Fruit fly (Drosophila melanogaster): Measurements from ENCODE around the gene IFT46.
A peak's percentile ranks its signal among the peaks of the same experiment; 100 is the strongest.

DNA sequence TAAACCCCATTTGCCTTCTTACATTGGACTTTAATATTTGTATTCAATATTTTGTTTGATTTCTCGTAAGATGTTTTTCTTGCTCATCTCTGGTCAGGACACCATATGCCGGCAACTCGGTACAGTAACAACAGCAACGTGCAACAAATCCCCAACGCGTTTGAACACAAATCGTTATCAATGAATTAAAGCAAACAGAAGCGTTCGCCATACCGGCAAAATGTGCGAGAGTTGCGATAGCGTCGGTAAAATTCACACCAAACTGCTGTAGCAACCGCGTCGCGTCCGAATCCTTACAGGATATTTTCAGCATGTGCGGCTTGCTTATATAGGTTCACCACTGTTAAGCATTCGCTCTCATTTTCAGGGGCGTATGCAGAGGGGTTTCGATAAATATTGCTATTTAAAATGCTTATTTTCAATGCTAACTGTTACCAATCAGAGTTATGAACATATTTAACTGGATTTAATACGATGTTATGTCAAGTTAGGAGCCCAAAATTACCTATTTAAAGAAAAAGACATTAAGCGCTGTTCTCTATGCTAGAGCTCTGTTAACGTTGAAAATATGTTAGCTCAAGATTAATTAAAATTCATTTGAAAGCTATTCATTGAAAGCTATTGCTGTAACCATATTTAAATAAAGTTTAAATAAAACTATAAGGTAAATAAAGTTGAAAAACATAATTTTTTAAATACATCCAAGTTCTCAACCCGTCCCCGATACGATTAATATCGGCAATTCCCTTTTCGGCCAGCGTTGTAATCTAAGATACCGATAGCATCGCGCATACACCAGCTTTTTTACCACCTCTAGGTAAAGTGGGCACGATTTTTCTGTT, 25.6 kb downstream of the IFT46 start, which contains the start of the genes Pde11 and CG15160:
- TF ChIP-seq stc (GFP tag; IDR thresholded peaks at IDR 0.05) (peak; percentile 15; the same call in 1 of the 2 replicates), sc (optimal IDR thresholded peaks at IDR 0.05) (no peak), sc (GFP tag; optimal IDR thresholded peaks at IDR 0.05) (no peak), sens-2 (GFP tag; IDR thresholded peaks at IDR 0.05) (no peak), bab2 (GFP tag; optimal IDR thresholded peaks at IDR 0.05) (no peak), Meics (GFP tag; optimal IDR thresholded peaks at IDR 0.05) (peak; percentile 29), knrl (GFP tag; IDR thresholded peaks at IDR 0.05; ENCODE audit: partially characterized antibody) (peak; percentile 100), fru (optimal IDR thresholded peaks at IDR 0.05) (no peak), CG9932 (GFP tag; IDR thresholded peaks at IDR 0.05) (no peak; the same call in 1 of the 2 replicates), nom (GFP tag; optimal IDR thresholded peaks at IDR 0.05) (no peak), CG6272 (GFP tag; IDR thresholded peaks at IDR 0.05) (peak; percentile 82)
